Worm (Caenorhabditis elegans) whole organism, early embryonic: Measurements from ENCODE around the gene F28F8.7.

Experiments used
- B0310.2 ChIP-seq: sonication (generic microtip); optimal IDR thresholded peaks from 2 replicates; lab custom pipeline; 2016; ENCODE audit warnings: mild to moderate bottlenecking, missing genetic modification characterization, missing compliant biosample characterization
- F13C5.2 ChIP-seq: sonication (generic microtip); optimal IDR thresholded peaks from 2 replicates; lab custom pipeline; 2017; ENCODE audit warnings: mild to moderate bottlenecking, missing genetic modification characterization, inconsistent platforms, missing compliant biosample characterization
- aly-1 ChIP-seq: sonication (generic microtip); optimal IDR thresholded peaks from 2 replicates; lab custom pipeline; 2016; ENCODE audit warnings: missing genetic modification characterization, missing compliant biosample characterization
- ama-1 ChIP-seq: fragments of 150-350 bp; optimal IDR thresholded peaks from 2 replicates; lab custom pipeline; 2014
- ceh-13 ChIP-seq: fragments of 200-800 bp; sonication (Bioruptor generic); optimal IDR thresholded peaks from 2 replicates; lab custom pipeline; 2018; ENCODE audit warnings: mild to moderate bottlenecking, missing genetic modification characterization, missing compliant biosample characterization
- ceh-36 ChIP-seq: sonication (generic microtip); optimal IDR thresholded peaks from 2 replicates; lab custom pipeline; 2016; ENCODE audit warnings: missing genetic modification characterization, inconsistent platforms, missing compliant biosample characterization
- ets-7 ChIP-seq: sonication (generic microtip); optimal IDR thresholded peaks from 2 replicates; lab custom pipeline; 2016; ENCODE audit warnings: missing genotype, missing genetic modification characterization, missing compliant biosample characterization
- flt-1 ChIP-seq: fragments of 200-800 bp; sonication (Bioruptor generic); IDR thresholded peaks from 2 replicates; pipeline ENCODE4 v1.3.6; 2022; ENCODE audit warnings: missing genetic modification characterization, missing compliant biosample characterization
- hmbx-1 ChIP-seq: sonication (generic microtip); optimal IDR thresholded peaks from 2 replicates; lab custom pipeline; 2016; ENCODE audit warnings: mild to moderate bottlenecking, missing genetic modification characterization, missing compliant biosample characterization
- hmg-4 ChIP-seq: fragments of 200-800 bp; sonication (Bioruptor generic); optimal IDR thresholded peaks from 2 replicates; lab custom pipeline; 2018; ENCODE audit warnings: mild to moderate bottlenecking, missing genetic modification characterization, missing compliant biosample characterization
- hnd-1 ChIP-seq: sonication (generic microtip); optimal IDR thresholded peaks from 2 replicates; lab custom pipeline; 2016; ENCODE audit warnings: missing genetic modification characterization, missing compliant biosample characterization
- pes-1 ChIP-seq: fragments of 200-800 bp; sonication (Bioruptor generic); IDR thresholded peaks from 2 replicates; pipeline ENCODE4 v1.3.6; 2022; ENCODE audit warnings: missing genetic modification reagents, missing genetic modification characterization, missing compliant biosample characterization
- scrt-1 ChIP-seq: fragments of 200-800 bp; sonication (Bioruptor generic); IDR thresholded peaks from 2 replicates; pipeline ENCODE4 v1.3.6; 2022; ENCODE audit warnings: missing genetic modification characterization, missing compliant biosample characterization
- sea-1 ChIP-seq: fragments of 200-800 bp; sonication (Bioruptor generic); conservative IDR thresholded peaks from 2 replicates; pipeline ENCODE4 v1.3.6; 2022; ENCODE audit warnings: missing genetic modification characterization, missing compliant biosample characterization
- tbx-11 ChIP-seq: fragments of 200-800 bp; sonication (Bioruptor generic); IDR thresholded peaks from 2 replicates; pipeline ENCODE4 v1.3.6; 2022; ENCODE audit warnings: missing genetic modification characterization, missing compliant biosample characterization
- tbx-37 ChIP-seq: fragments of 200-800 bp; sonication (Bioruptor generic); conservative IDR thresholded peaks from 2 replicates; pipeline ENCODE4 v1.3.6; 2022; ENCODE audit warnings: missing genetic modification reagents, missing genetic modification characterization, missing compliant biosample characterization
- tra-4 ChIP-seq: sonication (generic microtip); optimal IDR thresholded peaks from 2 replicates; lab custom pipeline; 2017; ENCODE audit warnings: missing genetic modification characterization, missing compliant biosample characterization

Gene F28F8.7

ce11 chrV:15550408-15550807, 40.0 kb downstream of the F28F8.7 start:
- 0 out of 2 replicates have a peak, but pooled peaks have one; percentile 48 for TF ChIP-seq pes-1 (GFP tag; lab: Robert Waterston, UW)
- peak; percentile 11; the same call in 1 of the 2 replicates for TF ChIP-seq flt-1 (GFP tag; lab: Robert Waterston, UW)
- TF ChIP-seq sea-1 (GFP tag; lab: Robert Waterston, UW), result no peak
- peak; percentile 2 for TF ChIP-seq ceh-36 (tag; lab: Kevin White, UChicago)

- TF ChIP-seq tbx-11 (GFP tag; lab: Robert Waterston, UW) (peak; percentile 46; the same call in 1 of the 2 replicates), hmg-4 (no peak), pes-1 (GFP tag; lab: Robert Waterston, UW) (peak; percentile 65; the same call in 1 of the 2 replicates), flt-1 (GFP tag; lab: Robert Waterston, UW) (0 out of 2 replicates have a peak, but pooled peaks have one; percentile 34), scrt-1 (peak; percentile 36; the same call in 1 of the 2 replicates)
These were observed 42.7 kb downstream of the F28F8.7 start for ce11 chrV:15547727-15548126.

ce11 chrV:15544898-15545297, 45.5 kb downstream of the F28F8.7 start, which contains the start of gene glb-14:
Gene glb-14, minus strand, starts transcription at chrV:15544994.
- no peak for TF ChIP-seq aly-1
- TF ChIP-seq ets-7, result no peak
- no peak for TF ChIP-seq ceh-13 (GFP tag; lab: Kevin White, UChicago)
- no peak for TF ChIP-seq flt-1 (GFP tag; lab: Robert Waterston, UW)
- TF ChIP-seq tra-4, result no peak
- TF ChIP-seq ama-1 (lab: Kevin White, UChicago), result no peak
- TF ChIP-seq ceh-36 (tag; lab: Kevin White, UChicago), result no peak
- no peak for TF ChIP-seq pes-1 (GFP tag; lab: Robert Waterston, UW)
- no peak for TF ChIP-seq F13C5.2
- TF ChIP-seq hnd-1 (tag; lab: Kevin White, UChicago), result no peak
- no peak for TF ChIP-seq scrt-1
- TF ChIP-seq tbx-11 (GFP tag; lab: Robert Waterston, UW), result no peak
- TF ChIP-seq hmg-4, result no peak
- TF ChIP-seq tbx-37 (GFP tag; lab: Robert Waterston, UW), result no peak
- no peak for TF ChIP-seq B0310.2 (tag; lab: Kevin White, UChicago)
- TF ChIP-seq hmbx-1, result no peak
- TF ChIP-seq sea-1 (GFP tag; lab: Robert Waterston, UW), result no peak

- TF ChIP-seq tra-4, result no peak
- TF ChIP-seq pes-1 (GFP tag; lab: Robert Waterston, UW), result no peak
- no peak for TF ChIP-seq aly-1
- TF ChIP-seq tbx-37 (GFP tag; lab: Robert Waterston, UW), result no peak
- TF ChIP-seq ama-1 (lab: Kevin White, UChicago), result no peak
- no peak for TF ChIP-seq tbx-11 (GFP tag; lab: Robert Waterston, UW)
- TF ChIP-seq B0310.2 (tag; lab: Kevin White, UChicago), result no peak
- no peak for TF ChIP-seq hnd-1 (tag; lab: Kevin White, UChicago)
- TF ChIP-seq hmbx-1, result no peak
- TF ChIP-seq hmg-4, result no peak
- no peak for TF ChIP-seq ceh-13 (GFP tag; lab: Kevin White, UChicago)
- no peak for TF ChIP-seq ceh-36 (tag; lab: Kevin White, UChicago)
- TF ChIP-seq flt-1 (GFP tag; lab: Robert Waterston, UW), result no peak
- TF ChIP-seq ets-7, result no peak
- no peak for TF ChIP-seq F13C5.2
- TF ChIP-seq sea-1 (GFP tag; lab: Robert Waterston, UW), result no peak
- no peak for TF ChIP-seq scrt-1
These were observed 47.2 kb downstream of the F28F8.7 start for ce11 chrV:15543252-15543651.

ce11 chrV:15537923-15538322, 52.5 kb downstream of the F28F8.7 start, which contains the start of gene prde-1:
Gene prde-1, plus strand, starts transcription at chrV:15538244.
- no peak for TF ChIP-seq aly-1
- TF ChIP-seq hmg-4, result no peak
- TF ChIP-seq tbx-37 (GFP tag; lab: Robert Waterston, UW), result no peak
- TF ChIP-seq hmbx-1, result no peak
- TF ChIP-seq F13C5.2, result no peak
- no peak for TF ChIP-seq tbx-11 (GFP tag; lab: Robert Waterston, UW)
- TF ChIP-seq pes-1 (GFP tag; lab: Robert Waterston, UW), result no peak
- TF ChIP-seq hnd-1 (tag; lab: Kevin White, UChicago), result no peak

ce11 chrV:15536320-15536719, 54.1 kb downstream of the F28F8.7 start, which contains the start of gene F21A3.4:
Gene F21A3.4, plus strand, starts transcription at chrV:15536620.
- TF ChIP-seq hnd-1 (tag; lab: Kevin White, UChicago) (no peak), tbx-37 (GFP tag; lab: Robert Waterston, UW) (no peak), ceh-13 (GFP tag; lab: Kevin White, UChicago) (no peak), F13C5.2 (no peak), ama-1 (lab: Kevin White, UChicago) (no peak)

ce11 chrV:15533864-15534263, 56.6 kb downstream of the F28F8.7 start, which contains the start of gene F21A3.2:
Gene F21A3.2, minus strand, starts transcription at chrV:15533964.
- no peak for TF ChIP-seq ceh-13 (GFP tag; lab: Kevin White, UChicago)
- TF ChIP-seq ama-1 (lab: Kevin White, UChicago), result no peak
- no peak for TF ChIP-seq scrt-1
- TF ChIP-seq hmbx-1, result no peak
- TF ChIP-seq tbx-11 (GFP tag; lab: Robert Waterston, UW), result no peak
- TF ChIP-seq flt-1 (GFP tag; lab: Robert Waterston, UW), result no peak
- no peak for TF ChIP-seq hnd-1 (tag; lab: Kevin White, UChicago)
- no peak for TF ChIP-seq ceh-36 (tag; lab: Kevin White, UChicago)
- TF ChIP-seq aly-1, result no peak
- TF ChIP-seq sea-1 (GFP tag; lab: Robert Waterston, UW), result no peak
- no peak for TF ChIP-seq F13C5.2
- no peak for TF ChIP-seq tbx-37 (GFP tag; lab: Robert Waterston, UW)
- TF ChIP-seq tra-4, result no peak
- TF ChIP-seq hmg-4, result no peak
- no peak for TF ChIP-seq pes-1 (GFP tag; lab: Robert Waterston, UW)

ce11 chrV:15533096-15533495, 57.3 kb downstream of the F28F8.7 start, which contains the start of gene F21A3.11:
Gene F21A3.11, minus strand, starts transcription at chrV:15533212.
- TF ChIP-seq tbx-11 (GFP tag; lab: Robert Waterston, UW), result no peak
- no peak for TF ChIP-seq scrt-1
- no peak for TF ChIP-seq ceh-13 (GFP tag; lab: Kevin White, UChicago)
- TF ChIP-seq tra-4, result no peak
- TF ChIP-seq flt-1 (GFP tag; lab: Robert Waterston, UW), result no peak
